Worm (Caenorhabditis elegans) whole organism, L1 larva: ENCODE data around the gene vti-1.

ENCODE experiments used
- egl-27 ChIP-seq, 2 experiments: fragments of 150-350 bp in 1 of 2; sonication (generic microtip); optimal IDR thresholded peaks; 3 replicates each; lab custom pipeline; 2017 to 2018; ENCODE audit warnings: missing biosample characterization in 2 of 2, missing genetic modification characterization in 2 of 2, missing genetic modification reagents in 2 of 2
- lin-13 ChIP-seq: fragments of 150-350 bp; optimal IDR thresholded peaks from 2 replicates; lab custom pipeline; 2014; ENCODE audit warnings: missing biosample characterization, missing genetic modification reagents, missing genetic modification characterization
- nhr-77 ChIP-seq: fragments of 150-350 bp; optimal IDR thresholded peaks from 2 replicates; lab custom pipeline; 2014; ENCODE audit warnings: missing biosample characterization, missing genetic modification characterization
- snpc-4 ChIP-seq: fragments of 150-350 bp; optimal IDR thresholded peaks from 2 replicates; lab custom pipeline; 2014; ENCODE audit warnings: missing biosample characterization, missing genetic modification characterization
- sptf-1 ChIP-seq: fragments of 150-350 bp; optimal IDR thresholded peaks from 2 replicates; lab custom pipeline; 2014; ENCODE audit warnings: missing biosample characterization, missing genetic modification characterization
- unc-62 ChIP-seq: fragments of 150-350 bp; optimal IDR thresholded peaks from 2 replicates; lab custom pipeline; 2014; ENCODE audit warnings: missing biosample characterization, missing genetic modification reagents, missing genetic modification characterization
- unc-98 ChIP-seq: fragments of 200-800 bp; sonication (Bioruptor generic); IDR thresholded peaks from 2 replicates; pipeline ENCODE4 v1.3.6; 2022; ENCODE audit warnings: missing genetic modification characterization, missing compliant biosample characterization
- zag-1 ChIP-seq: fragments of 150-350 bp; optimal IDR thresholded peaks from 2 replicates; lab custom pipeline; 2014; ENCODE audit warnings: missing biosample characterization, missing genetic modification characterization
- ztf-11 ChIP-seq, 2 experiments: sonication (generic microtip); optimal IDR thresholded peaks; 2 replicates each; lab custom pipeline; 2016 to 2017; ENCODE audit warnings: missing genetic modification characterization in 2 of 2, missing biosample characterization in 1 of 2, missing compliant biosample characterization in 1 of 2

DNA sequence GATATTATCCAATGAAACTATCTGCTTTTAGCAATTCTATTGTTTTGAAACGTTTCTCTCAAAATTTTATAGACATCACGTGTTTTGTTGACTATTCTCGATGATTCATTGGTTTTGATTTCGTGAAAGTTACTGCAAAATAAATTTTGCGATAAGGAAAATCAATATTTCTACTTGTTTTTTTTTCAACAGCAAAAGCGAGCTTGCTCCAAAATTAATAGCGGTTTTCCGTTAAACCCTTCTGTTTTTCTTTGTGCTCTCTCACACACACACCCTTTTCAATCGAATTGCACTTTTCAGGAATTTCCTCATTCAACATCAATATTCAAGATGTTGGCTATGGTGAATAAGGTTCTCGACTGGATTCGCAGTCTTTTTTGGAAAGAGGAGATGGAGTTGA is 31.4 kb upstream of the vti-1 start, which contains the start of gene arl-8:
- TF ChIP-seq snpc-4 (tag; lab: Kevin White, UChicago): no peak
- TF ChIP-seq zag-1 (tag; lab: Kevin White, UChicago): no peak
- TF ChIP-seq nhr-77 (tag; lab: Kevin White, UChicago): no peak
- no peak for TF ChIP-seq sptf-1
- no peak for TF ChIP-seq ztf-11 (tag; optimal IDR thresholded peaks at IDR 0.05; lab: Kevin White, UChicago)
- TF ChIP-seq lin-13 (GFP tag; lab: Kevin White, UChicago): no peak
- TF ChIP-seq unc-98: no peak
- TF ChIP-seq egl-27 (tag; optimal IDR thresholded peaks at IDR 0.05; lab: Kevin White, UChicago): no peak
- TF ChIP-seq unc-62 (GFP tag; lab: Kevin White, UChicago): no peak
